Worm (Caenorhabditis elegans) whole organism, L4 larva: ENCODE measurements around the gene R02F11.10.
A peak's percentile ranks its signal among the peaks of the same experiment; 100 is the strongest.

Experiments used
- T20F7.1 ChIP-seq: fragments of 200-800 bp; sonication (Bioruptor generic); optimal IDR thresholded peaks from 2 replicates; lab custom pipeline; 2018; ENCODE audit warnings: mild to moderate bottlenecking, missing genetic modification characterization, missing compliant biosample characterization
- Y105C5A.15 ChIP-seq: fragments of 200-800 bp; sonication (Bioruptor generic); IDR thresholded peaks from 2 replicates; pipeline ENCODE4 v1.3.6; 2022; ENCODE audit warnings: missing genetic modification characterization, missing compliant biosample characterization
- ZK337.2 ChIP-seq: fragments of 200-800 bp; sonication (Bioruptor generic); IDR thresholded peaks from 2 replicates; pipeline ENCODE4 v1.3.6; 2022; ENCODE audit warnings: missing genetic modification reagents, missing genetic modification characterization, missing compliant biosample characterization
- ces-1 ChIP-seq: fragments of 150-350 bp; sonication (generic microtip); optimal IDR thresholded peaks from 4 replicates; lab custom pipeline; 2014; ENCODE audit warnings: missing biosample characterization, missing genetic modification reagents, missing genetic modification characterization
- ctbp-1 ChIP-seq: fragments of 200-800 bp; sonication (Bioruptor generic); IDR thresholded peaks from 2 replicates; pipeline ENCODE4 v1.3.6; 2022; ENCODE audit warnings: missing genetic modification reagents, missing genetic modification characterization, missing compliant biosample characterization
- daf-16 ChIP-seq, 3 experiments: sonication (generic microtip); optimal IDR thresholded peaks; 2 replicates each; lab custom pipeline; 2016 to 2017; ENCODE audit warnings: missing genetic modification characterization in 3 of 3, missing genetic modification reagents in 3 of 3, mild to moderate bottlenecking in 2 of 3, missing compliant biosample characterization in 2 of 3, missing biosample characterization in 1 of 3, moderate library complexity in 1 of 3
- dmd-8 ChIP-seq: fragments of 200-800 bp; sonication (Bioruptor generic); IDR thresholded peaks from 2 replicates; pipeline ENCODE4 v1.3.6; 2022; ENCODE audit warnings: missing genetic modification characterization, missing compliant biosample characterization
- duxl-1 ChIP-seq: sonication (generic microtip); optimal IDR thresholded peaks from 2 replicates; lab custom pipeline; 2016; ENCODE audit warnings: mild to moderate bottlenecking, missing genetic modification characterization, moderate library complexity, missing compliant biosample characterization; ENCODE audit not compliant: poor library complexity
- dve-1 ChIP-seq: sonication (generic microtip); optimal IDR thresholded peaks from 2 replicates; lab custom pipeline; 2017; ENCODE audit warnings: antibody characterized with exemption, mild to moderate bottlenecking, missing genetic modification characterization, missing compliant biosample characterization; ENCODE audit not compliant: insufficient read depth
- fkh-10 ChIP-seq: fragments of 150-350 bp; optimal IDR thresholded peaks from 2 replicates; lab custom pipeline; 2014; ENCODE audit warnings: missing biosample characterization, missing genetic modification reagents, missing genetic modification characterization
- hif-1 ChIP-seq, 2 experiments: sonication (generic microtip); optimal IDR thresholded peaks; 2 replicates each; lab custom pipeline; 2016 to 2017; ENCODE audit warnings: missing compliant biosample characterization in 2 of 2, missing genetic modification characterization in 2 of 2, missing genetic modification reagents in 2 of 2, missing genotype in 2 of 2, mild to moderate bottlenecking in 1 of 2
- hlh-30 ChIP-seq: sonication (generic microtip); optimal IDR thresholded peaks from 2 replicates; lab custom pipeline; 2017; ENCODE audit warnings: antibody characterized with exemption, mild to moderate bottlenecking, missing genetic modification characterization, missing compliant biosample characterization; ENCODE audit not compliant: insufficient read depth
- hmg-1.1 ChIP-seq: fragments of 200-800 bp; sonication (Bioruptor generic); IDR thresholded peaks from 2 replicates; pipeline ENCODE4 v1.3.6; 2022; ENCODE audit warnings: missing genetic modification reagents, missing genetic modification characterization, missing compliant biosample characterization
- jun-1 ChIP-seq: fragments of 150-350 bp; optimal IDR thresholded peaks from 2 replicates; lab custom pipeline; 2014; ENCODE audit warnings: missing biosample characterization, missing genetic modification reagents, missing genetic modification characterization
- lim-7 ChIP-seq: fragments of 200-800 bp; sonication (Bioruptor generic); IDR thresholded peaks from 2 replicates; pipeline ENCODE4 v1.3.6; 2022; ENCODE audit warnings: missing genetic modification characterization, missing compliant biosample characterization
- lin-29 ChIP-seq: fragments of 200-800 bp; sonication (Bioruptor generic); IDR thresholded peaks from 2 replicates; pipeline ENCODE4 v1.3.6; 2022; ENCODE audit warnings: missing genetic modification reagents, missing genetic modification characterization, missing compliant biosample characterization
- lin-38 ChIP-seq: fragments of 200-800 bp; sonication (Bioruptor generic); IDR thresholded peaks from 2 replicates; pipeline ENCODE4 v1.3.6; 2022; ENCODE audit warnings: missing genetic modification reagents, missing genetic modification characterization, missing compliant biosample characterization
- lir-3 ChIP-seq: sonication (generic microtip); optimal IDR thresholded peaks from 2 replicates; lab custom pipeline; 2016; ENCODE audit warnings: mild to moderate bottlenecking, missing genetic modification characterization, missing compliant biosample characterization
- lsy-2 ChIP-seq, 2 experiments: fragments of 150-350 bp in 1 of 2; sonication (generic microtip) in 1 of 2; optimal IDR thresholded peaks; 2 replicates each; lab custom pipeline; 2014 to 2017; ENCODE audit warnings: missing biosample characterization in 2 of 2, missing genetic modification characterization in 2 of 2
- mdt-29 ChIP-seq: fragments of 200-800 bp; sonication (Bioruptor generic); IDR thresholded peaks from 2 replicates; pipeline ENCODE4 v1.3.6; 2022; ENCODE audit warnings: missing genetic modification reagents, missing genetic modification characterization, missing compliant biosample characterization
- nhr-10 ChIP-seq: fragments of 150-350 bp; optimal IDR thresholded peaks from 2 replicates; lab custom pipeline; 2014; ENCODE audit warnings: missing biosample characterization, missing genetic modification characterization
- rbr-2 ChIP-seq: sonication (generic microtip); optimal IDR thresholded peaks from 2 replicates; lab custom pipeline; 2016; ENCODE audit warnings: missing genotype, missing genetic modification characterization, missing compliant biosample characterization
- sdz-12 ChIP-seq: fragments of 200-800 bp; sonication (Bioruptor generic); optimal IDR thresholded peaks from 2 replicates; lab custom pipeline; 2018; ENCODE audit warnings: mild to moderate bottlenecking, missing genetic modification characterization, missing compliant biosample characterization
- tag-97 ChIP-seq: fragments of 200-800 bp; sonication (Bioruptor generic); IDR thresholded peaks from 2 replicates; pipeline ENCODE4 v1.3.6; 2022; ENCODE audit warnings: missing genetic modification characterization, missing compliant biosample characterization
- unc-62 ChIP-seq, 3 experiments: fragments of 150-350 bp in 1 of 3; sonication (generic microtip); optimal IDR thresholded peaks in 2 of 3; peaks in 1 of 3; 1 replicate in 1 of 3; 2 replicates in 2 of 3; lab custom pipeline; 2014 to 2017; ENCODE audit warnings: missing biosample characterization in 3 of 3, missing genetic modification characterization in 3 of 3, missing genetic modification reagents in 3 of 3, missing genotype in 1 of 3
- vab-7 ChIP-seq: fragments of 200-800 bp; sonication (Bioruptor generic); IDR thresholded peaks from 2 replicates; pipeline ENCODE4 v1.3.6; 2022; ENCODE audit warnings: missing genetic modification reagents, missing genetic modification characterization, missing compliant biosample characterization
- zfp-2 ChIP-seq: sonication (generic microtip); optimal IDR thresholded peaks from 2 replicates; lab custom pipeline; 2016; ENCODE audit warnings: mild to moderate bottlenecking, missing genetic modification characterization, missing compliant biosample characterization
- ztf-7 ChIP-seq: fragments of 150-350 bp; optimal IDR thresholded peaks from 2 replicates; lab custom pipeline; 2014; ENCODE audit warnings: missing biosample characterization, missing genetic modification characterization

Gene R02F11.10

DNA sequence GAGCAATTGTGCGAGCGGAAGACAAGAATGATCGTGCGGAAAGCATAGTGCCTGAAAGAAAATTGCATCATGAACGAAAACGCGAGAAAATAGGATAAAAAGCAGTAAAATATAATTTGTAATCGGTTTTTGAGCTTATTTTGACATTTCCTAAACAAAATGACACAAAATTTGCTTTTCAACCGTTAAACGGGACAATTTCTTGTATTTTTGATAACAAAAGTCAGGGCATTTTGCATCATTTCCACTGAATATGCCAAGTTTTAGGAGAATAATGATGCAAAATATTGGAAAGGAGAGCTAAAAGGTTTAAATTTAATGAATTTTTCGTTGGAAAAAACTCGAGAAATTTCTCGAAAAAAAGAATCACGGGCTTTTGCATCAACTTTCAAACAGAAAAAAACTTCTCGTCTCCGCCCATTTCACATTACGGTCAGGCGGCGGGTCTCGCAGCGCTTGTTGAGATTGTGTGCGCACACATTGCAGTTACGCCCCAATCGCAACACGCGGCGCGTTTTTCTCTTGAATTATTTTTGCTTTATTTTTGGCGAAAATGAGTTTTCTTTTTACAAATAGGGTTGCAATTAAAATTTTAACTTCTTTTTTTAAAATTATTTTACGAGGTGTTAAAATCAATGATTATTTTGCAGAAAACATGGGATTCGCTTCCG lies 37.9 kb downstream of the R02F11.10 start, which contains the start of the genes hsp-6 and C37H5.5 (continued):
- TF ChIP-seq ztf-7 (peak; percentile 27), rbr-2 (tag; lab: Kevin White, UChicago) (peak; percentile 75), ctbp-1 (no peak), unc-62 (GFP tag; optimal IDR thresholded peaks at IDR 0.05 in 1 of 2; lab: Kevin White, UChicago) (peak in 1 of 2 experiments; percentile 36), unc-62 (tag; optimal IDR thresholded peaks at IDR 0.05; lab: Kevin White, UChicago) (no peak), T20F7.1 (no peak), lin-29 (GFP tag; lab: Robert Waterston, UW) (no peak), mdt-29 (GFP tag; lab: Robert Waterston, UW) (peak; percentile 91), fkh-10 (GFP tag; lab: Kevin White, UChicago) (peak; percentile 73), daf-16 (GFP tag; optimal IDR thresholded peaks at IDR 0.05; lab: Kevin White, UChicago) (peak in 1 of 2 experiments; percentile 24), daf-16 (tag; optimal IDR thresholded peaks at IDR 0.05; lab: Kevin White, UChicago) (peak; percentile 56), vab-7 (GFP tag; lab: Robert Waterston, UW) (0 out of 2 replicates have a peak, but pooled peaks have one; percentile 36), hmg-1.1 (GFP tag; lab: Robert Waterston, UW) (peak; percentile 76), dmd-8 (no peak), ces-1 (GFP tag; lab: Kevin White, UChicago) (no peak), dve-1 (tag; lab: Kevin White, UChicago) (peak; percentile 92), lir-3 (tag; lab: Kevin White, UChicago) (no peak), lin-38 (GFP tag; lab: Robert Waterston, UW) (peak; percentile 79), zfp-2 (no peak), duxl-1 (tag; lab: Kevin White, UChicago) (peak; percentile 40), lim-7 (GFP tag; lab: Robert Waterston, UW) (no peak), nhr-10 (tag; lab: Kevin White, UChicago) (no peak)
- TF ChIP-seq, all 104 proteins: peak for 44

- no peak for TF ChIP-seq T20F7.1
- no peak for TF ChIP-seq tag-97 (GFP tag; lab: Robert Waterston, UW)
- no peak for TF ChIP-seq Y105C5A.15
- TF ChIP-seq ZK337.2 (GFP tag; lab: Robert Waterston, UW) = no peak
- no peak for TF ChIP-seq hlh-30 (tag; lab: Kevin White, UChicago)
- TF ChIP-seq vab-7 (GFP tag; lab: Robert Waterston, UW) = no peak
- no peak for TF ChIP-seq hif-1 (tag; optimal IDR thresholded peaks at IDR 0.05; lab: Kevin White, UChicago)
- TF ChIP-seq sdz-12 (GFP tag; lab: Kevin White, UChicago) = no peak
- TF ChIP-seq lsy-2 (tag; optimal IDR thresholded peaks at IDR 0.05; lab: Kevin White, UChicago) = no peak
- TF ChIP-seq jun-1 (tag; lab: Kevin White, UChicago) = no peak
Observed at ce11 chrV:4834277-4834676, 45.4 kb downstream of the R02F11.10 start, which contains the start of gene C37H5.14. Gene C37H5.14, minus strand, starts transcription at chrV:4834377.
